5 fruit fly cellular contexts compared by ENCODE assay signal in genomic region chr3L:9457619-9458092, dm6.
TF ChIP-seq lines count a peak whose summit lies in the region.

TSS of gene CG3437 (minus strand) at chr3L:9457669.

- TF ChIP-seq CTCF in whole organism, embryonic (GFP tag; optimal IDR thresholded peaks at IDR 0.05; lab: Kevin White, UChicago), result peak; percentile 76

TF ChIP-seq in whole organism, adult, 20 proteins besides CTCF, POLR2A, EP300 and RAD21 (continues in another document):
- TF ChIP-seq CG7101 (tag; optimal IDR thresholded peaks at IDR 0.05; lab: Kevin White, UChicago) (peak; percentile 99), bab1 (GFP tag; optimal IDR thresholded peaks at IDR 0.05; lab: Kevin White, UChicago) (peak; percentile 99), Hr96 (GFP tag; optimal IDR thresholded peaks at IDR 0.05; lab: Kevin White, UChicago) (peak; percentile 99), CG7045 (GFP tag; optimal IDR thresholded peaks at IDR 0.05; lab: Kevin White, UChicago) (peak; percentile 99), Crg-1 (GFP tag; optimal IDR thresholded peaks at IDR 0.05; lab: Kevin White, UChicago) (peak; percentile 99), toe (GFP tag; optimal IDR thresholded peaks at IDR 0.05; lab: Kevin White, UChicago) (peak; percentile 99), pad (GFP tag; optimal IDR thresholded peaks at IDR 0.05; lab: Kevin White, UChicago) (peak; percentile 95), cic (GFP tag; optimal IDR thresholded peaks at IDR 0.05; lab: Kevin White, UChicago) (peak; percentile 92), CG1620 (GFP tag; optimal IDR thresholded peaks at IDR 0.05; lab: Kevin White, UChicago) (peak; percentile 99), cnc (optimal IDR thresholded peaks at IDR 0.05; lab: Kevin White, UChicago) (no peak), ovo (GFP tag; optimal IDR thresholded peaks at IDR 0.05; lab: Kevin White, UChicago) (peak; percentile 97), CG14711 (tag; optimal IDR thresholded peaks at IDR 0.05; lab: Kevin White, UChicago) (peak; percentile 99), CG11617 (GFP tag; optimal IDR thresholded peaks at IDR 0.05; lab: Kevin White, UChicago) (peak; percentile 99), CG33017 (tag; optimal IDR thresholded peaks at IDR 0.05; lab: Kevin White, UChicago) (peak; percentile 98), tj (GFP tag; optimal IDR thresholded peaks at IDR 0.05; lab: Kevin White, UChicago) (peak; percentile 93), Clk (GFP tag; optimal IDR thresholded peaks at IDR 0.05; lab: Kevin White, UChicago) (peak; percentile 99), CG12768 (GFP tag; optimal IDR thresholded peaks at IDR 0.05; lab: Kevin White, UChicago) (peak; percentile 100), kay (GFP tag; lab: Kevin White, UChicago; ENCODE audit: borderline replicate concordance) (no peak)

TF ChIP-seq in whole organism, embryonic, 481 proteins besides CTCF, POLR2A, EP300 and RAD21 (continues in another document):
- peak; percentile 96 for TF ChIP-seq Sox100B (GFP tag; optimal IDR thresholded peaks at IDR 0.05; lab: Kevin White, UChicago)
- peak; percentile 99 for TF ChIP-seq E2f1 (GFP tag; IDR thresholded peaks at IDR 0.05; lab: Robert Waterston, UW)
- TF ChIP-seq lab (GFP tag; optimal IDR thresholded peaks at IDR 0.05; lab: Kevin White, UChicago), result peak; percentile 100
- TF ChIP-seq CG3407 (GFP tag; optimal IDR thresholded peaks at IDR 0.05; lab: Kevin White, UChicago), result peak; percentile 97
- peak; percentile 95 for TF ChIP-seq da (GFP tag; optimal IDR thresholded peaks at IDR 0.05; lab: Kevin White, UChicago)
- no peak; the same call in 1 of the 2 replicates for TF ChIP-seq hbn (GFP tag; IDR thresholded peaks at IDR 0.05; lab: Robert Waterston, UW; ENCODE audit: partially characterized antibody)
- TF ChIP-seq CG13287 (GFP tag; IDR thresholded peaks at IDR 0.05; lab: Robert Waterston, UW; ENCODE audit: partially characterized antibody), result peak; percentile 58; the same call in 1 of the 2 replicates
- TF ChIP-seq onecut (GFP tag; IDR thresholded peaks at IDR 0.05; lab: Robert Waterston, UW), result peak; percentile 98
- TF ChIP-seq Gug (GFP tag; IDR thresholded peaks at IDR 0.05; lab: Robert Waterston, UW), result peak; percentile 99
- peak; percentile 100 for TF ChIP-seq Ptx1 (GFP tag; IDR thresholded peaks at IDR 0.05; lab: Robert Waterston, UW)
- peak; percentile 99 for TF ChIP-seq Dad (GFP tag; optimal IDR thresholded peaks at IDR 0.05; lab: Kevin White, UChicago)
- peak; percentile 95 for TF ChIP-seq p53 (GFP tag; optimal IDR thresholded peaks at IDR 0.05; lab: Kevin White, UChicago)
- peak; percentile 99 for TF ChIP-seq Aef1 (GFP tag; IDR thresholded peaks at IDR 0.05; lab: Robert Waterston, UW)
- peak; percentile 97 for TF ChIP-seq CG10462 (GFP tag; optimal IDR thresholded peaks at IDR 0.05; lab: Kevin White, UChicago)
- TF ChIP-seq CG10267 (tag; optimal IDR thresholded peaks at IDR 0.05; lab: Kevin White, UChicago), result peak; percentile 94
- peak; percentile 96 for TF ChIP-seq CG18262 (tag; optimal IDR thresholded peaks at IDR 0.05; lab: Kevin White, UChicago)
- peak; percentile 98 for TF ChIP-seq bowl (GFP tag; IDR thresholded peaks at IDR 0.05; lab: Robert Waterston, UW)
- TF ChIP-seq lmd (GFP tag; IDR thresholded peaks at IDR 0.05; lab: Robert Waterston, UW), result peak; percentile 99

TF ChIP-seq in whole organism, prepupa, 60 proteins besides CTCF, POLR2A, EP300 and RAD21 (continues in another document):
- TF ChIP-seq Ets21C (GFP tag; optimal IDR thresholded peaks at IDR 0.05; lab: Kevin White, UChicago) (peak; percentile 99), CG15336 (GFP tag; IDR thresholded peaks at IDR 0.05; lab: Robert Waterston, UW) (peak; percentile 100), topi (GFP tag; optimal IDR thresholded peaks at IDR 0.05; lab: Kevin White, UChicago) (peak; percentile 99), dsx (GFP tag; optimal IDR thresholded peaks at IDR 0.05; lab: Kevin White, UChicago; ENCODE audit: poor library complexity, severe bottlenecking) (peak; percentile 97), CG6792 (GFP tag; optimal IDR thresholded peaks at IDR 0.05; lab: Kevin White, UChicago) (peak; percentile 99), CG6276 (GFP tag; optimal IDR thresholded peaks at IDR 0.05; lab: Kevin White, UChicago) (peak; percentile 100), CG31627 (GFP tag; optimal IDR thresholded peaks at IDR 0.05; lab: Kevin White, UChicago) (peak; percentile 99), CG16779 (tag; optimal IDR thresholded peaks at IDR 0.05; lab: Kevin White, UChicago) (peak; percentile 99), CG8319 (GFP tag; optimal IDR thresholded peaks at IDR 0.05; lab: Kevin White, UChicago) (peak; percentile 98), CG7368 (GFP tag; optimal IDR thresholded peaks at IDR 0.05; lab: Kevin White, UChicago) (peak; percentile 98), CG34406 (GFP tag; optimal IDR thresholded peaks at IDR 0.05; lab: Kevin White, UChicago) (peak; percentile 99), OdsH (GFP tag; optimal IDR thresholded peaks at IDR 0.05; lab: Kevin White, UChicago) (peak; percentile 99), eg (GFP tag; IDR thresholded peaks at IDR 0.05; lab: Robert Waterston, UW) (peak; percentile 100), lz (GFP tag; optimal IDR thresholded peaks at IDR 0.05; lab: Kevin White, UChicago) (peak; percentile 100), CG32006 (GFP tag; optimal IDR thresholded peaks at IDR 0.05; lab: Kevin White, UChicago) (peak; percentile 100), vri (GFP tag; optimal IDR thresholded peaks at IDR 0.05; lab: Kevin White, UChicago) (peak; percentile 99), fd85E (GFP tag; optimal IDR thresholded peaks at IDR 0.05; lab: Kevin White, UChicago) (peak; percentile 96), CG8119 (GFP tag; IDR thresholded peaks at IDR 0.05; lab: Robert Waterston, UW) (peak; percentile 100), Sox15 (GFP tag; optimal IDR thresholded peaks at IDR 0.05; lab: Kevin White, UChicago) (peak; percentile 99)

TF ChIP-seq in whole organism, pupa, 21 proteins besides CTCF, POLR2A, EP300 and RAD21:
- TF ChIP-seq CG32121 (GFP tag; IDR thresholded peaks at IDR 0.05; lab: Robert Waterston, UW), result peak; percentile 100
- peak; percentile 100 for TF ChIP-seq Pif1A (GFP tag; optimal IDR thresholded peaks at IDR 0.05; lab: Kevin White, UChicago)
- peak; percentile 99 for TF ChIP-seq CG34367 (tag; optimal IDR thresholded peaks at IDR 0.05; lab: Kevin White, UChicago)
- TF ChIP-seq CG17806 (tag; optimal IDR thresholded peaks at IDR 0.05; lab: Kevin White, UChicago), result peak; percentile 99
- TF ChIP-seq gl (tag; optimal IDR thresholded peaks at IDR 0.05; lab: Kevin White, UChicago), result peak; percentile 98
- peak; percentile 100 for TF ChIP-seq CG8301 (tag; optimal IDR thresholded peaks at IDR 0.05; lab: Kevin White, UChicago)
- peak; percentile 99 for TF ChIP-seq Pif1B (GFP tag; optimal IDR thresholded peaks at IDR 0.05; lab: Kevin White, UChicago)
- no peak for TF ChIP-seq D1 (tag; optimal IDR thresholded peaks at IDR 0.05; lab: Kevin White, UChicago)
- TF ChIP-seq Snoo (tag; optimal IDR thresholded peaks at IDR 0.05; lab: Kevin White, UChicago), result peak; percentile 99
- peak; percentile 56 for TF ChIP-seq EcR (GFP tag; optimal IDR thresholded peaks at IDR 0.05; lab: Kevin White, UChicago)
- peak; percentile 100 for TF ChIP-seq CG14655 (GFP tag; optimal IDR thresholded peaks at IDR 0.05; lab: Kevin White, UChicago)
- peak; percentile 100 for TF ChIP-seq CG4496 (GFP tag; IDR thresholded peaks at IDR 0.05; lab: Robert Waterston, UW)
- peak; percentile 100 for TF ChIP-seq CG12605 (GFP tag; IDR thresholded peaks at IDR 0.05; lab: Robert Waterston, UW)
- TF ChIP-seq CG15710 (tag; optimal IDR thresholded peaks at IDR 0.05; lab: Kevin White, UChicago), result peak; percentile 100
- TF ChIP-seq fd96Ca (GFP tag; IDR thresholded peaks at IDR 0.05; lab: Robert Waterston, UW), result peak; percentile 100
- peak; percentile 98 for TF ChIP-seq CG13204 (GFP tag; optimal IDR thresholded peaks at IDR 0.05; lab: Kevin White, UChicago)
- TF ChIP-seq Ets98B (GFP tag; IDR thresholded peaks at IDR 0.05; lab: Robert Waterston, UW), result peak; percentile 100
- peak; percentile 100 for TF ChIP-seq rn (GFP tag; IDR thresholded peaks at IDR 0.05; lab: Robert Waterston, UW)
- peak; percentile 99 for TF ChIP-seq CG10348 (GFP tag; IDR thresholded peaks at IDR 0.05; lab: Robert Waterston, UW)
- TF ChIP-seq CG8159 (tag; optimal IDR thresholded peaks at IDR 0.05; lab: Kevin White, UChicago), result peak; percentile 99
- TF ChIP-seq CG9948 (tag; optimal IDR thresholded peaks at IDR 0.05; lab: Kevin White, UChicago), result peak; percentile 100

TF ChIP-seq in whole organism, wandering third instar larva, 38 proteins besides CTCF, POLR2A, EP300 and RAD21 (continues in another document):
- TF ChIP-seq br (GFP tag; optimal IDR thresholded peaks at IDR 0.05; lab: Kevin White, UChicago) (peak; percentile 99), sv (GFP tag; optimal IDR thresholded peaks at IDR 0.05; lab: Kevin White, UChicago) (peak; percentile 98), Dfd (GFP tag; optimal IDR thresholded peaks at IDR 0.05; lab: Kevin White, UChicago) (peak; percentile 92), jim (GFP tag; optimal IDR thresholded peaks at IDR 0.05; lab: Kevin White, UChicago) (peak; percentile 91), CG9705 (GFP tag; optimal IDR thresholded peaks at IDR 0.05; lab: Kevin White, UChicago) (peak; percentile 99), psq (GFP tag; optimal IDR thresholded peaks at IDR 0.05; lab: Kevin White, UChicago) (peak; percentile 97), GATAd (GFP tag; optimal IDR thresholded peaks at IDR 0.05; lab: Kevin White, UChicago) (peak; percentile 98), rgr (GFP tag; optimal IDR thresholded peaks at IDR 0.05; lab: Kevin White, UChicago) (peak; percentile 100), h (GFP tag; optimal IDR thresholded peaks at IDR 0.05; lab: Kevin White, UChicago) (peak; percentile 99), pan (optimal IDR thresholded peaks at IDR 0.05; lab: Kevin White, UChicago) (no peak), brk (GFP tag; optimal IDR thresholded peaks at IDR 0.05; lab: Kevin White, UChicago) (peak; percentile 98), CG32264 (GFP tag; optimal IDR thresholded peaks at IDR 0.05; lab: Kevin White, UChicago) (peak; percentile 99), sage (GFP tag; optimal IDR thresholded peaks at IDR 0.05; lab: Kevin White, UChicago) (peak; percentile 98), Mio (GFP tag; optimal IDR thresholded peaks at IDR 0.05; lab: Kevin White, UChicago) (peak; percentile 97), dl (GFP tag; optimal IDR thresholded peaks at IDR 0.05; lab: Kevin White, UChicago; ENCODE audit: insufficient read depth in 1 of 2, partially characterized antibody in 2 of 2) (no peak), CrebA (GFP tag; optimal IDR thresholded peaks at IDR 0.05; lab: Kevin White, UChicago; ENCODE audit: borderline replicate concordance) (no peak), tai (GFP tag; optimal IDR thresholded peaks at IDR 0.05; lab: Kevin White, UChicago) (no peak), HLH106 (tag; optimal IDR thresholded peaks at IDR 0.05; lab: Kevin White, UChicago) (peak; percentile 99), Sp1 (GFP tag; optimal IDR thresholded peaks at IDR 0.05; lab: Kevin White, UChicago) (peak; percentile 100), Hr78 (GFP tag; optimal IDR thresholded peaks at IDR 0.05; lab: Kevin White, UChicago) (no peak), fru (GFP tag; optimal IDR thresholded peaks at IDR 0.05; lab: Kevin White, UChicago) (peak; percentile 99), ey (GFP tag; optimal IDR thresholded peaks at IDR 0.05; lab: Kevin White, UChicago) (peak; percentile 99), Jra (GFP tag; optimal IDR thresholded peaks at IDR 0.05; lab: Kevin White, UChicago) (peak; percentile 98)
